Fruit fly (Drosophila melanogaster) whole organism, embryonic: ENCODE measurements around the gene Patr-1.

Source experiments
- BtbVII ChIP-seq: fragments of 200-800 bp; sonication (Bioruptor generic); optimal IDR thresholded peaks from 3 replicates; lab custom pipeline; 2017; ENCODE audit warnings: missing biosample characterization, mild to moderate bottlenecking, missing genetic modification characterization
- CG10267 ChIP-seq: fragments of 200-800 bp; sonication (Bioruptor generic); optimal IDR thresholded peaks from 2 replicates; lab custom pipeline; 2018; ENCODE audit warnings: missing biosample characterization, mild to moderate bottlenecking, missing genetic modification characterization, moderate library complexity
- CG10431 ChIP-seq: fragments of 200-800 bp; sonication (Bioruptor generic); optimal IDR thresholded peaks from 3 replicates; lab custom pipeline; 2018; ENCODE audit warnings: missing biosample characterization, mild to moderate bottlenecking, missing genetic modification characterization
- CG10959 ChIP-seq: fragments of 200-800 bp; sonication (Bioruptor generic); IDR thresholded peaks from 2 replicates; pipeline ENCODE4 v1.3.6; 2022; ENCODE audit warnings: missing biosample characterization, missing genetic modification characterization
- CG11247 ChIP-seq: fragments of 200-800 bp; sonication (Bioruptor generic); IDR thresholded peaks from 2 replicates; pipeline ENCODE4 v1.3.6; 2022; ENCODE audit warnings: missing biosample characterization, missing genetic modification characterization
- CG11695 ChIP-seq: fragments of 200-800 bp; sonication (Bioruptor generic); IDR thresholded peaks from 3 replicates; pipeline ENCODE4 v1.3.6; 2022; ENCODE audit warnings: missing biosample characterization, missing genetic modification characterization
- CG15073 ChIP-seq: fragments of 200-800 bp; sonication (Bioruptor generic); optimal IDR thresholded peaks from 2 replicates; lab custom pipeline; 2016; ENCODE audit warnings: missing biosample characterization, missing genetic modification characterization
- CG15601 ChIP-seq: fragments of 200-800 bp; sonication (Bioruptor generic); optimal IDR thresholded peaks from 3 replicates; lab custom pipeline; 2019; ENCODE audit warnings: missing biosample characterization, mild to moderate bottlenecking, missing genetic modification characterization, moderate library complexity
- CG3847 ChIP-seq: fragments of 200-800 bp; sonication (Bioruptor generic); IDR thresholded peaks from 2 replicates; pipeline ENCODE4 v1.3.6; 2022; ENCODE audit warnings: missing biosample characterization, missing genetic modification characterization
- CG6254 ChIP-seq: fragments of 200-800 bp; sonication (Bioruptor generic); optimal IDR thresholded peaks from 3 replicates; lab custom pipeline; 2017; ENCODE audit warnings: mild to moderate bottlenecking, missing biosample characterization, missing genetic modification reagents, missing genetic modification characterization
- CG7963 ChIP-seq: fragments of 200-800 bp; sonication (Bioruptor generic); IDR thresholded peaks from 3 replicates; pipeline ENCODE4 v1.3.6; 2022; ENCODE audit warnings: missing biosample characterization, missing genetic modification characterization; ENCODE audit not compliant: partially characterized antibody
- CG8924 ChIP-seq: fragments of 200-800 bp; optimal IDR thresholded peaks from 3 replicates; lab custom pipeline; 2019; ENCODE audit warnings: missing biosample characterization, mild to moderate bottlenecking, missing genetic modification characterization, moderate library complexity
- CG9437 ChIP-seq: fragments of 200-800 bp; sonication (Bioruptor generic); optimal IDR thresholded peaks from 2 replicates; lab custom pipeline; 2018; ENCODE audit warnings: missing biosample characterization, mild to moderate bottlenecking, missing genetic modification characterization
- CG9797 ChIP-seq: fragments of 200-800 bp; sonication (Bioruptor generic); optimal IDR thresholded peaks from 3 replicates; lab custom pipeline; 2018; ENCODE audit warnings: missing biosample characterization, mild to moderate bottlenecking, missing genetic modification characterization
- CTCF ChIP-seq: fragments of 200-800 bp; sonication (Bioruptor generic); optimal IDR thresholded peaks from 2 replicates; lab custom pipeline; 2017; ENCODE audit warnings: missing biosample characterization, mild to moderate bottlenecking, missing genetic modification characterization, moderate library complexity
- Chrac-16 ChIP-seq: fragments of 200-800 bp; sonication (Bioruptor generic); optimal IDR thresholded peaks from 3 replicates; lab custom pipeline; 2016; ENCODE audit warnings: missing biosample characterization, missing genetic modification characterization
- Ets97D ChIP-seq: fragments of 200-800 bp; sonication (Bioruptor generic); optimal IDR thresholded peaks from 3 replicates; lab custom pipeline; 2016; ENCODE audit warnings: missing biosample characterization, missing genetic modification characterization
- Gsc ChIP-seq: fragments of 200-800 bp; sonication (Bioruptor generic); IDR thresholded peaks from 2 replicates; pipeline ENCODE4 v1.3.6; 2022; ENCODE audit warnings: missing biosample characterization, missing genetic modification characterization
- H15 ChIP-seq: fragments of 200-800 bp; sonication (Bioruptor generic); IDR thresholded peaks from 3 replicates; pipeline ENCODE4 v1.3.6; 2022; ENCODE audit warnings: missing biosample characterization, missing genetic modification characterization
- H2.0 ChIP-seq: fragments of 200-800 bp; sonication (Bioruptor generic); IDR thresholded peaks from 2 replicates; pipeline ENCODE4 v1.3.6; 2022; ENCODE audit warnings: missing biosample characterization, missing genetic modification characterization
- HLHmδ ChIP-seq: fragments of 200-800 bp; sonication (Bioruptor generic); optimal IDR thresholded peaks from 2 replicates; lab custom pipeline; 2018; ENCODE audit warnings: missing biosample characterization, mild to moderate bottlenecking, missing genetic modification characterization, moderate library complexity
- Hand ChIP-seq: fragments of 200-800 bp; sonication (Bioruptor generic); optimal IDR thresholded peaks from 2 replicates; lab custom pipeline; 2017; ENCODE audit warnings: mild to moderate bottlenecking, missing biosample characterization, missing genetic modification reagents, missing genetic modification characterization
- HmgZ ChIP-seq: fragments of 200-800 bp; sonication (Bioruptor generic); optimal IDR thresholded peaks from 2 replicates; lab custom pipeline; 2018; ENCODE audit warnings: missing biosample characterization, mild to moderate bottlenecking, missing genetic modification characterization
- Lim3 ChIP-seq: fragments of 200-800 bp; sonication (Bioruptor generic); IDR thresholded peaks from 2 replicates; pipeline ENCODE4 v1.3.6; 2022; ENCODE audit warnings: missing biosample characterization, missing genetic modification characterization
- Mes4 ChIP-seq: fragments of 200-800 bp; sonication (Bioruptor generic); optimal IDR thresholded peaks from 2 replicates; lab custom pipeline; 2016; ENCODE audit warnings: missing biosample characterization, missing genetic modification characterization
- Ravus ChIP-seq: fragments of 200-800 bp; sonication (Bioruptor generic); IDR thresholded peaks from 2 replicates; pipeline ENCODE4 v1.3.6; 2022; ENCODE audit warnings: missing biosample characterization, missing genetic modification characterization
- Scr ChIP-seq: fragments of 200-800 bp; sonication (Bioruptor generic); IDR thresholded peaks from 2 replicates; pipeline ENCODE4 v1.3.6; 2022; ENCODE audit warnings: missing biosample characterization, missing genetic modification characterization; ENCODE audit not compliant: partially characterized antibody
- Tbp ChIP-seq: fragments of >200 bp; optimal IDR thresholded peaks from 2 replicates; lab custom pipeline; 2018; ENCODE audit warnings: missing biosample characterization, missing genetic modification characterization
- amos ChIP-seq: fragments of 200-800 bp; sonication (Bioruptor generic); IDR thresholded peaks from 2 replicates; pipeline ENCODE4 v1.3.6; 2022; ENCODE audit warnings: missing biosample characterization, missing genetic modification characterization; ENCODE audit not compliant: partially characterized antibody
- br ChIP-seq: fragments of >200 bp; optimal IDR thresholded peaks from 2 replicates; lab custom pipeline; 2017
- chn ChIP-seq: fragments of 200-800 bp; sonication (Bioruptor generic); optimal IDR thresholded peaks from 2 replicates; lab custom pipeline; 2016; ENCODE audit warnings: missing biosample characterization, missing genetic modification characterization
- cwo ChIP-seq: fragments of 200-800 bp; sonication (Bioruptor generic); optimal IDR thresholded peaks from 3 replicates; lab custom pipeline; 2017; ENCODE audit warnings: missing biosample characterization, missing genetic modification characterization, mild to moderate bottlenecking, moderate library complexity, missing genetic modification reagents
- dimm ChIP-seq: fragments of 200-800 bp; sonication (Bioruptor generic); IDR thresholded peaks from 2 replicates; pipeline ENCODE4 v1.3.6; 2022; ENCODE audit warnings: missing biosample characterization, missing genetic modification characterization
- ems ChIP-seq: fragments of 200-800 bp; sonication (Bioruptor generic); optimal IDR thresholded peaks from 3 replicates; lab custom pipeline; 2016; ENCODE audit warnings: missing biosample characterization, missing genetic modification characterization
- en ChIP-seq: fragments of 200-800 bp; sonication (Bioruptor generic); optimal IDR thresholded peaks from 2 replicates; lab custom pipeline; 2016; ENCODE audit warnings: missing biosample characterization, missing genetic modification characterization
- fd64A ChIP-seq: fragments of 200-800 bp; sonication (Bioruptor generic); optimal IDR thresholded peaks from 3 replicates; lab custom pipeline; 2018; ENCODE audit warnings: missing biosample characterization, mild to moderate bottlenecking, missing genetic modification characterization
- fu2 ChIP-seq: fragments of 200-800 bp; sonication (Bioruptor generic); optimal IDR thresholded peaks from 2 replicates; lab custom pipeline; 2016; ENCODE audit warnings: missing biosample characterization, missing genetic modification characterization
- gce ChIP-seq: fragments of 200-800 bp; sonication (Bioruptor generic); IDR thresholded peaks from 3 replicates; pipeline ENCODE4 v1.3.6; 2022; ENCODE audit warnings: missing biosample characterization, missing genetic modification characterization
- grau ChIP-seq: fragments of 200-800 bp; optimal IDR thresholded peaks from 3 replicates; lab custom pipeline; 2019; ENCODE audit warnings: missing biosample characterization, mild to moderate bottlenecking, missing genetic modification characterization, moderate library complexity
- gsb ChIP-seq: fragments of 200-800 bp; sonication (Bioruptor generic); IDR thresholded peaks from 2 replicates; pipeline ENCODE4 v1.3.6; 2022; ENCODE audit warnings: missing biosample characterization, missing genetic modification characterization
- hkb ChIP-seq, 2 experiments: fragments of 200-800 bp in 1 of 2; fragments of >200 bp in 1 of 2; sonication (Bioruptor generic) in 1 of 2; IDR thresholded peaks in 1 of 2; optimal IDR thresholded peaks in 1 of 2; 2 replicates each; pipeline versions ENCODE4 v1.3.6 to Lab custom; 2017 to 2022; ENCODE audit warnings: missing biosample characterization in 1 of 2, missing genetic modification characterization in 1 of 2
- ken ChIP-seq: fragments of 200-800 bp; sonication (Bioruptor generic); IDR thresholded peaks from 3 replicates; pipeline ENCODE4 v1.3.6; 2022; ENCODE audit warnings: missing biosample characterization, missing genetic modification characterization
- nmo ChIP-seq: fragments of 200-800 bp; sonication (Bioruptor generic); optimal IDR thresholded peaks from 2 replicates; lab custom pipeline; 2018; ENCODE audit warnings: missing biosample characterization, mild to moderate bottlenecking, missing genetic modification characterization, moderate library complexity
- shn ChIP-seq: fragments of 200-800 bp; sonication (Bioruptor generic); optimal IDR thresholded peaks from 3 replicates; lab custom pipeline; 2016; ENCODE audit warnings: missing biosample characterization, missing genetic modification characterization
- sqz ChIP-seq: fragments of 200-800 bp; sonication (Bioruptor generic); optimal IDR thresholded peaks from 3 replicates; lab custom pipeline; 2018; ENCODE audit warnings: missing biosample characterization, mild to moderate bottlenecking, missing genetic modification characterization
- ssp ChIP-seq: fragments of 200-800 bp; sonication (Bioruptor generic); IDR thresholded peaks from 2 replicates; pipeline ENCODE4 v1.3.6; 2022; ENCODE audit warnings: missing biosample characterization, missing genetic modification characterization
- tgo ChIP-seq: fragments of 200-800 bp; sonication (Bioruptor generic); IDR thresholded peaks from 3 replicates; pipeline ENCODE4 v1.3.6; 2022; ENCODE audit warnings: missing biosample characterization, missing genetic modification characterization
- tio ChIP-seq: fragments of 200-800 bp; sonication (Bioruptor generic); optimal IDR thresholded peaks from 2 replicates; lab custom pipeline; 2017; ENCODE audit warnings: missing biosample characterization, missing genetic modification characterization, inconsistent platforms
- tx ChIP-seq: fragments of 200-800 bp; sonication (Bioruptor generic); optimal IDR thresholded peaks from 2 replicates; lab custom pipeline; 2016; ENCODE audit warnings: missing biosample characterization, missing genetic modification characterization
- vfl ChIP-seq: fragments of 200-800 bp; sonication (Bioruptor generic); optimal IDR thresholded peaks from 2 replicates; lab custom pipeline; 2016; ENCODE audit warnings: missing biosample characterization, missing genetic modification characterization
- yki ChIP-seq: fragments of >200 bp; optimal IDR thresholded peaks from 3 replicates; lab custom pipeline; 2018

Gene Patr-1

DNA sequence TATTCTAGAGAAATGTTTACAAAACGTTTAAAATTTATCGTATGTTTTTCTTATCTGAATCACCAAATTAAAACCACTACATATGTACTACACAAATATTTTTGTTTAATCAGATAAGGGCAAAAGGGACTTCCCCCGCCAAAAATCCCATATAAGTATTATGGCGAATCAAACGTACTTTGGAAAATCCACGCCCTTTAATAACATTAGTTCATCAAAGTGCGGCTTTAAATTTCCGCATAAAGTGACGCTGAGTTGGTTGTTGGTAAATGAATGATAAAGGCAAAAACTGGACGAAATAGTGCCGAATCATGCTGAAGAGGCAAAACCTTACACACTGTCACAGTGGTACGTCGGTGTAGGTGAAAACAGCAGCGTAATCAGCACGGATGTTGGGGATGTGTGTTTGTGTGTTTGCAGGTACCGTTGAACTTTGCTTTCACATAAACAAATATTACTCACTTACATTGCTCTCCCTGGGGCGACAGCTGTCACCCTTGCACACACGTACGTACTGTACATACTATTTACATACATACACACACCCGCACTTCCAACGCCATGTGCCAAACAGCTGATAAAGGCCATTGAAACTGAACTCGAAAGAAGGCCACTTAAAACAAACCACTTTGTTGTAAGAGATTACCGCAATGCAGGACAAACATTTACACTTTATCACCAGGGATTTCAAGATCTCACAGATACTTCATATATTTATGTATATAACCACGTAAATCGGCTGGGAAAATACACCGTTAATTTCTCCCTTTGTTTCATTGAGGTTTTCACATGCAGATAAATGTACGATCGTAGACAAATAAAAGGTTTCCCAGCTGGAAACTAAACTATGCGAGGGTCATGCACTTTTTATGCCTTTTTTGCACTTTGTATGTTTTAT lies 35.8 kb downstream of the Patr-1 start (continued):
- TF ChIP-seq H2.0 (GFP tag; lab: Robert Waterston, UW) (no peak), Gsc (GFP tag; lab: Robert Waterston, UW) (no peak), HmgZ (tag; lab: Kevin White, UChicago) (peak; percentile 45), cwo (peak; percentile 46), shn (GFP tag; lab: Kevin White, UChicago) (no peak), CTCF (GFP tag; lab: Kevin White, UChicago) (no peak), Ravus (GFP tag; lab: Robert Waterston, UW) (no peak), vfl (GFP tag; lab: Kevin White, UChicago) (no peak), CG9797 (GFP tag; lab: Kevin White, UChicago) (no peak), tgo (GFP tag; lab: Robert Waterston, UW) (no peak), fu2 (GFP tag; lab: Kevin White, UChicago) (no peak), tio (GFP tag; lab: Kevin White, UChicago) (no peak), CG11247 (no peak), CG6254 (GFP tag; lab: Kevin White, UChicago) (peak; percentile 29), CG10267 (tag; lab: Kevin White, UChicago) (no peak), hkb (optimal IDR thresholded peaks at IDR 0.05; lab: Kevin White, UChicago) (no peak), hkb (GFP tag; IDR thresholded peaks at IDR 0.05; lab: Robert Waterston, UW) (0 out of 2 replicates have a peak, but pooled peaks have one; percentile 7), Hand (no peak), CG15601 (tag; lab: Kevin White, UChicago) (peak; percentile 20), ken (GFP tag; lab: Robert Waterston, UW) (no peak), CG15073 (GFP tag; lab: Kevin White, UChicago) (no peak), Lim3 (GFP tag; lab: Robert Waterston, UW) (no peak), sqz (GFP tag; lab: Kevin White, UChicago) (no peak), dimm (GFP tag; lab: Robert Waterston, UW) (no peak), CG10959 (no peak), amos (no peak), yki (lab: Kevin White, UChicago) (no peak), Tbp (GFP tag; lab: Kevin White, UChicago) (no peak), nmo (GFP tag; lab: Kevin White, UChicago) (no peak), CG10431 (GFP tag; lab: Kevin White, UChicago) (no peak), Scr (no peak), gsb (GFP tag; lab: Robert Waterston, UW) (no peak), ems (GFP tag; lab: Kevin White, UChicago) (peak; percentile 3), fd64A (GFP tag; lab: Kevin White, UChicago) (peak; percentile 67)

DNA sequence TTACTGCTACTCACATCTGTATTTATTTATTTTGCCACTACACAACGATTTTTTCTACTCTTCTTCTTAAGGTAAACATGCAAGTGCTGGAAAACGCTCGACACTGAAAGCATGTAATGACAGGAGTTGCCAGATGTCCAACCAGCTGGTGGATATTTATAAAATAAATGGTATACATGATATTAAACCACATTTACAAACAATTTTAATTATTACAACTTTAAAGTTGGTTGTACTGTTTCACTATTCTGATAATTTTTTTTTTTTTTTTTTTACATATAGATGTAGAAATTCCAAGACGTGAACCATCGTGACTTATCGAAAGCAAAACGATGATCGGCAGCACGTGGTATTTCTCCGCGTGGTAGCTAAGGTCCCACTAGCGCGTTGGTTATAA lies 36.5 kb downstream of the Patr-1 start, which contains the start of the genes Keap1 and kuk:
Gene Keap1 (minus strand): TSS at position 87 of the 397 bp plus-strand sequence.
Gene kuk (plus strand): TSS at position 386 of the 397 bp plus-strand sequence.
- TF ChIP-seq sqz (GFP tag; lab: Kevin White, UChicago) (peak; percentile 48), Mes4 (GFP tag; lab: Kevin White, UChicago) (peak; percentile 7), H15 (no peak), en (no peak), Ets97D (GFP tag; lab: Kevin White, UChicago) (peak; percentile 90), CG9437 (no peak), H2.0 (GFP tag; lab: Robert Waterston, UW) (peak; percentile 60), HLHmδ (GFP tag; lab: Kevin White, UChicago) (peak; percentile 4), Chrac-16 (peak; percentile 55), CG3847 (peak; percentile 87), chn (GFP tag; lab: Kevin White, UChicago) (peak; percentile 50), ssp (GFP tag; lab: Robert Waterston, UW) (no peak), grau (peak; percentile 24), CG11695 (GFP tag; lab: Robert Waterston, UW) (0 out of 3 replicates have a peak, but pooled peaks have one; percentile 14), CG7963 (GFP tag; lab: Robert Waterston, UW) (no peak), gce (GFP tag; lab: Robert Waterston, UW) (no peak), BtbVII (GFP tag; lab: Kevin White, UChicago) (peak; percentile 22), tx (GFP tag; lab: Kevin White, UChicago) (peak; percentile 51), CG10267 (tag; lab: Kevin White, UChicago) (peak; percentile 99), CG8924 (no peak), br (lab: Kevin White, UChicago) (no peak)
